Fruit fly (Drosophila melanogaster): ENCODE measurements around the gene RpL27.
A peak's percentile ranks its signal among the peaks of the same experiment; 100 is the strongest.

Gene RpL27

DNA sequence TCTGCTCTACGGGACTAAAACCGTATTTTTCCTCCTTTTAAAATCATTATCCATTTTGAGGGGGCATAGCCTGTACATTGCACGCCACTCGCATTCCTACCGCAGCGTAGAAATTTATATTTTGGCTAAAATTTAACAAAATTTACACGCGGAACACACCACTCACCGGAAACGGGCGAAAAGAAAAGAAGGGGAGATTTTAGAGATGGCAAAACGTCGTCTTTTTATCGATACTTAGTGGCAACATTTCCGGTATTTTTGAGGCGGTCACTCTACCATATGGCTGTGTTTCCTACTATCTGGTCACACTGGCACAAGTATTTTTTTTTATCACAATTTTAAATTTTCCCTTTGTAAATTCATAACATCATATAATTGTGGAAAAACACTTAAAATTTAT lies at the start of gene RpL27:
Gene RpL27 (minus strand): TSS at position 193 of the 400 bp plus-strand sequence.
- TF ChIP-seq ara (GFP tag; IDR thresholded peaks at IDR 0.05) (no peak; the same call in 1 of the 2 replicates), unc-4 (GFP tag; IDR thresholded peaks at IDR 0.05; ENCODE audit: partially characterized antibody) (peak; percentile 74), ken (GFP tag; IDR thresholded peaks at IDR 0.05) (peak; percentile 85; the same call in 2 of the 3 replicates), Six4 (GFP tag; optimal IDR thresholded peaks at IDR 0.05) (peak; percentile 59), CG31441 (GFP tag; IDR thresholded peaks at IDR 0.05) (peak; percentile 88), H2.0 (GFP tag; IDR thresholded peaks at IDR 0.05) (peak; percentile 76), tin (GFP tag; optimal IDR thresholded peaks at IDR 0.05) (peak; percentile 33), CG15011 (GFP tag; optimal IDR thresholded peaks at IDR 0.05) (peak; percentile 83), BtbVII (GFP tag; optimal IDR thresholded peaks at IDR 0.05) (peak; percentile 92), CG8089 (GFP tag; optimal IDR thresholded peaks at IDR 0.05) (peak; percentile 67), schlank (tag; optimal IDR thresholded peaks at IDR 0.05) (peak; percentile 83), CG16813 (GFP tag; IDR thresholded peaks at IDR 0.05; ENCODE audit: partially characterized antibody) (peak; percentile 71), CG17829 (tag; optimal IDR thresholded peaks at IDR 0.05) (peak; percentile 75), Mes4 (GFP tag; optimal IDR thresholded peaks at IDR 0.05) (peak; percentile 92), sisA (GFP tag; IDR thresholded peaks at IDR 0.05) (peak; percentile 36; the same call in 1 of the 2 replicates), CHES-1-like (GFP tag; optimal IDR thresholded peaks at IDR 0.05) (peak; percentile 31), CG9727 (GFP tag; optimal IDR thresholded peaks at IDR 0.05) (peak; percentile 88), CG3163 (GFP tag; optimal IDR thresholded peaks at IDR 0.05) (peak; percentile 13), maf-S (GFP tag; optimal IDR thresholded peaks at IDR 0.05) (peak; percentile 81), tgo (GFP tag; IDR thresholded peaks at IDR 0.05) (peak; percentile 54; the same call in 2 of the 3 replicates), CG12104 (GFP tag; optimal IDR thresholded peaks at IDR 0.05) (peak; percentile 81), CG16779 (GFP tag; IDR thresholded peaks at IDR 0.05) (0 out of 2 replicates have a peak, but pooled peaks have one; percentile 60), corto (GFP tag; optimal IDR thresholded peaks at IDR 0.05) (peak; percentile 67), Awh (GFP tag; IDR thresholded peaks at IDR 0.05) (0 out of 2 replicates have a peak, but pooled peaks have one; percentile 38), insv (GFP tag; optimal IDR thresholded peaks at IDR 0.05) (peak in 1 of 2 experiments; percentile 67), CG7839 (tag; optimal IDR thresholded peaks at IDR 0.05) (peak; percentile 78), hkb (optimal IDR thresholded peaks at IDR 0.05) (no peak), hkb (GFP tag; IDR thresholded peaks at IDR 0.05) (peak; percentile 84), abd-A (tag; optimal IDR thresholded peaks at IDR 0.05) (no peak), lov (optimal IDR thresholded peaks at IDR 0.05) (no peak), lov (GFP tag; IDR thresholded peaks at IDR 0.05) (peak; percentile 80; the same call in 2 of the 3 replicates), CG11247 (GFP tag; IDR thresholded peaks at IDR 0.05) (peak; percentile 79), CG11456 (GFP tag; IDR thresholded peaks at IDR 0.05) (peak; percentile 89), Hmr (GFP tag; optimal IDR thresholded peaks at IDR 0.05) (peak; percentile 95), CG1603 (tag; optimal IDR thresholded peaks at IDR 0.05) (peak; percentile 82), CG33213 (GFP tag; optimal IDR thresholded peaks at IDR 0.05) (peak; percentile 89), fd3F (GFP tag; optimal IDR thresholded peaks at IDR 0.05) (peak; percentile 60), Trl (optimal IDR thresholded peaks at IDR 0.05) (no peak), Trl (GFP tag; optimal IDR thresholded peaks at IDR 0.05) (peak; percentile 84), caup (GFP tag; optimal IDR thresholded peaks at IDR 0.05; ENCODE audit: severe bottlenecking) (peak; percentile 96), Neu2 (GFP tag; optimal IDR thresholded peaks at IDR 0.05; ENCODE audit: borderline replicate concordance) (no peak), Oaz (GFP tag; IDR thresholded peaks at IDR 0.05) (peak; percentile 41), fd64A (GFP tag; optimal IDR thresholded peaks at IDR 0.05) (peak; percentile 74), CG13775 (GFP tag; optimal IDR thresholded peaks at IDR 0.05) (peak; percentile 81), tup (GFP tag; optimal IDR thresholded peaks at IDR 0.05) (no peak), Atf3 (GFP tag; optimal IDR thresholded peaks at IDR 0.05) (peak; percentile 57), CG10959 (GFP tag; IDR thresholded peaks at IDR 0.05) (no peak), Usf (GFP tag; optimal IDR thresholded peaks at IDR 0.05) (peak; percentile 45), CG2875 (GFP tag; optimal IDR thresholded peaks at IDR 0.05) (peak; percentile 78), Drgx (GFP tag; IDR thresholded peaks at IDR 0.05) (peak; percentile 39; the same call in 1 of the 2 replicates), Tbp (GFP tag; optimal IDR thresholded peaks at IDR 0.05) (no peak)

Data from whole organism, embryonic.